Worm (Caenorhabditis elegans) whole organism, L4/young adult: Measurements from ENCODE around the gene srh-140.

Experiments
- W03F9.2 ChIP-seq: fragments of 150-350 bp; optimal IDR thresholded peaks from 2 replicates; lab custom pipeline; 2014; ENCODE audit warnings: missing biosample characterization, missing genetic modification characterization
- him-1 ChIP-seq: sonication (generic microtip); optimal IDR thresholded peaks from 2 replicates; lab custom pipeline; 2016; ENCODE audit warnings: missing genotype, missing genetic modification reagents, missing genetic modification characterization, missing compliant biosample characterization

ce11 chrV:15730459-15730858 is 8.5 kb downstream of the srh-140 start, which contains the start of gene Y6E2A.10:
- TF ChIP-seq him-1 (tag; lab: Kevin White, UChicago) (no peak), W03F9.2 (tag; lab: Kevin White, UChicago) (no peak)
